Fruit fly (Drosophila melanogaster) whole organism, adult: ENCODE measurements around the gene CG34117.

Experiments
- CG11617 ChIP-seq: fragments of 200-800 bp; sonication (Bioruptor generic); optimal IDR thresholded peaks from 2 replicates; lab custom pipeline; 2017; ENCODE audit warnings: mild to moderate bottlenecking, missing biosample characterization, missing genetic modification reagents, missing genetic modification characterization
- CG12768 ChIP-seq: fragments of 200-800 bp; sonication (Bioruptor generic); optimal IDR thresholded peaks from 2 replicates; lab custom pipeline; 2017; ENCODE audit warnings: missing biosample characterization, missing genetic modification characterization, mild to moderate bottlenecking, moderate library complexity, missing genetic modification reagents
- CG14711 ChIP-seq: fragments of 200-800 bp; sonication (Bioruptor generic); optimal IDR thresholded peaks from 2 replicates; lab custom pipeline; 2018; ENCODE audit warnings: missing biosample characterization, mild to moderate bottlenecking, missing genetic modification characterization, moderate library complexity
- CG1620 ChIP-seq: fragments of 200-800 bp; sonication (Bioruptor generic); optimal IDR thresholded peaks from 2 replicates; lab custom pipeline; 2016; ENCODE audit warnings: missing biosample characterization, missing genetic modification characterization
- CG33017 ChIP-seq: fragments of 200-800 bp; sonication (Bioruptor generic); optimal IDR thresholded peaks from 2 replicates; lab custom pipeline; 2018; ENCODE audit warnings: missing biosample characterization, mild to moderate bottlenecking, missing genetic modification characterization, moderate library complexity
- CG5204 ChIP-seq: fragments of 200-800 bp; sonication (Bioruptor generic); optimal IDR thresholded peaks from 2 replicates; lab custom pipeline; 2016; ENCODE audit warnings: missing biosample characterization, missing genetic modification characterization
- CG7045 ChIP-seq: fragments of 200-800 bp; sonication (Bioruptor generic); optimal IDR thresholded peaks from 2 replicates; lab custom pipeline; 2017; ENCODE audit warnings: missing biosample characterization, mild to moderate bottlenecking, missing genetic modification characterization
- CG7101 ChIP-seq: fragments of 200-800 bp; sonication (Bioruptor generic); optimal IDR thresholded peaks from 2 replicates; lab custom pipeline; 2018; ENCODE audit warnings: missing biosample characterization, mild to moderate bottlenecking, missing genetic modification characterization, moderate library complexity
- Clk ChIP-seq: fragments of 200-800 bp; sonication (Bioruptor generic); optimal IDR thresholded peaks from 2 replicates; lab custom pipeline; 2017; ENCODE audit warnings: missing biosample characterization, missing genetic modification characterization
- Crg-1 ChIP-seq: fragments of 200-800 bp; sonication (Bioruptor generic); optimal IDR thresholded peaks from 2 replicates; lab custom pipeline; 2016; ENCODE audit warnings: missing biosample characterization, missing genetic modification characterization
- Hr96 ChIP-seq: fragments of 200-800 bp; sonication (Bioruptor generic); optimal IDR thresholded peaks from 2 replicates; lab custom pipeline; 2016; ENCODE audit warnings: missing biosample characterization, missing genetic modification characterization
- Mnt ChIP-seq: fragments of 200-800 bp; sonication (Bioruptor generic); optimal IDR thresholded peaks from 2 replicates; lab custom pipeline; 2016; ENCODE audit warnings: missing biosample characterization, mild to moderate bottlenecking, missing genetic modification characterization
- bab1 ChIP-seq: fragments of 200-800 bp; sonication (Bioruptor generic); optimal IDR thresholded peaks from 3 replicates; lab custom pipeline; 2019; ENCODE audit warnings: missing biosample characterization, mild to moderate bottlenecking, missing genetic modification characterization, moderate library complexity
- cic ChIP-seq: fragments of 200-800 bp; sonication (Bioruptor generic); optimal IDR thresholded peaks from 2 replicates; lab custom pipeline; 2017; ENCODE audit warnings: missing biosample characterization, mild to moderate bottlenecking, missing genetic modification characterization, moderate library complexity
- cnc ChIP-seq, 2 experiments: fragments of >200 bp; optimal IDR thresholded peaks; 2 replicates each; lab custom pipeline; 2017
- kay ChIP-seq: fragments of 200-800 bp; sonication (Bioruptor generic); peaks from one replicate; lab custom pipeline; 2016; ENCODE audit warnings: missing biosample characterization, missing genetic modification characterization, borderline replicate concordance
- ovo ChIP-seq: fragments of 200-800 bp; sonication (Bioruptor generic); optimal IDR thresholded peaks from 2 replicates; lab custom pipeline; 2016; ENCODE audit warnings: missing biosample characterization, missing genetic modification characterization
- pad ChIP-seq: fragments of 200-800 bp; sonication (Bioruptor generic); optimal IDR thresholded peaks from 3 replicates; lab custom pipeline; 2017; ENCODE audit warnings: missing biosample characterization, missing genetic modification characterization, mild to moderate bottlenecking, moderate library complexity, missing genetic modification reagents
- tj ChIP-seq: fragments of 200-800 bp; sonication (Bioruptor generic); optimal IDR thresholded peaks from 3 replicates; lab custom pipeline; 2017; ENCODE audit warnings: missing biosample characterization, mild to moderate bottlenecking, missing genetic modification characterization, moderate library complexity
- toe ChIP-seq: fragments of 200-800 bp; sonication (Bioruptor generic); optimal IDR thresholded peaks from 2 replicates; lab custom pipeline; 2016; ENCODE audit warnings: missing biosample characterization, missing genetic modification characterization

CG34117 gene

dm6 chr3R:9365893-9366500 lies 33.9 kb downstream of the CG34117 start:
- TF ChIP-seq tj (GFP tag; lab: Kevin White, UChicago) (no peak), kay (GFP tag; lab: Kevin White, UChicago) (peak; percentile 95)

- TF ChIP-seq CG7045 (GFP tag; lab: Kevin White, UChicago) (no peak), CG5204 (GFP tag; lab: Kevin White, UChicago) (no peak), cnc (optimal IDR thresholded peaks at IDR 0.05; lab: Kevin White, UChicago) (no peak), tj (GFP tag; lab: Kevin White, UChicago) (peak; percentile 6), CG14711 (no peak)
Observed at dm6 chr3R:9365121-9365520, 34.7 kb downstream of the CG34117 start, which contains the start of gene Srr. Gene Srr (plus strand): TSS chr3R:9365398.

- no peak for TF ChIP-seq Crg-1 (GFP tag; lab: Kevin White, UChicago)
- peak; percentile 9 for TF ChIP-seq kay (GFP tag; lab: Kevin White, UChicago)
Observed at dm6 chr3R:9363066-9363719, 36.7 kb downstream of the CG34117 start, which contains the start of gene CG18473. Gene CG18473 (plus strand): TSS chr3R:9363305.

- TF ChIP-seq tj (GFP tag; lab: Kevin White, UChicago): no peak
- no peak for TF ChIP-seq CG1620 (GFP tag; lab: Kevin White, UChicago)
- no peak for TF ChIP-seq cic (GFP tag; lab: Kevin White, UChicago)
- no peak for TF ChIP-seq pad (GFP tag; lab: Kevin White, UChicago)
- TF ChIP-seq CG33017 (tag; lab: Kevin White, UChicago): no peak
- TF ChIP-seq CG5204 (GFP tag; lab: Kevin White, UChicago): no peak
- TF ChIP-seq CG7101: no peak
- TF ChIP-seq kay (GFP tag; lab: Kevin White, UChicago): no peak
- no peak for TF ChIP-seq cnc (optimal IDR thresholded peaks at IDR 0.05; lab: Kevin White, UChicago)
Observed at dm6 chr3R:9359393-9359792, 40.5 kb downstream of the CG34117 start.

dm6 chr3R:9355195-9355594 lies 44.7 kb downstream of the CG34117 start, which contains the start of gene CG43675:
Gene CG43675 (plus strand): TSS chr3R:9355495.
- no peak for TF ChIP-seq Crg-1 (GFP tag; lab: Kevin White, UChicago)
- no peak for TF ChIP-seq cnc (optimal IDR thresholded peaks at IDR 0.05; lab: Kevin White, UChicago)
- TF ChIP-seq CG11617 (GFP tag; lab: Kevin White, UChicago): no peak
- no peak for TF ChIP-seq pad (GFP tag; lab: Kevin White, UChicago)
- TF ChIP-seq Clk (GFP tag; lab: Kevin White, UChicago): no peak
- no peak for TF ChIP-seq toe (GFP tag; lab: Kevin White, UChicago)
- TF ChIP-seq CG33017 (tag; lab: Kevin White, UChicago): no peak
- no peak for TF ChIP-seq CG14711
- no peak for TF ChIP-seq cic (GFP tag; lab: Kevin White, UChicago)

dm6 chr3R:9353276-9353652 lies 46.6 kb downstream of the CG34117 start:
- TF ChIP-seq CG5204 (GFP tag; lab: Kevin White, UChicago): no peak
- peak; percentile 70 for TF ChIP-seq CG14711
- no peak for TF ChIP-seq tj (GFP tag; lab: Kevin White, UChicago)
- no peak for TF ChIP-seq cnc (optimal IDR thresholded peaks at IDR 0.05; lab: Kevin White, UChicago)
- TF ChIP-seq kay (GFP tag; lab: Kevin White, UChicago): peak; percentile 82
- peak; percentile 55 for TF ChIP-seq bab1 (GFP tag; lab: Kevin White, UChicago)
- TF ChIP-seq CG7045 (GFP tag; lab: Kevin White, UChicago): peak; percentile 69
- TF ChIP-seq Crg-1 (GFP tag; lab: Kevin White, UChicago): no peak
- TF ChIP-seq cic (GFP tag; lab: Kevin White, UChicago): no peak
- TF ChIP-seq CG7101: peak; percentile 28
- TF ChIP-seq CG33017 (tag; lab: Kevin White, UChicago): peak; percentile 77
- TF ChIP-seq CG11617 (GFP tag; lab: Kevin White, UChicago): peak; percentile 27
- no peak for TF ChIP-seq Mnt (GFP tag; lab: Kevin White, UChicago)

- TF ChIP-seq Crg-1 (GFP tag; lab: Kevin White, UChicago) (no peak), kay (GFP tag; lab: Kevin White, UChicago) (peak; percentile 87), Mnt (GFP tag; lab: Kevin White, UChicago) (no peak), ovo (GFP tag; lab: Kevin White, UChicago) (peak; percentile 84), CG12768 (GFP tag; lab: Kevin White, UChicago) (peak; percentile 82), cic (GFP tag; lab: Kevin White, UChicago) (peak; percentile 60), CG7101 (no peak), pad (GFP tag; lab: Kevin White, UChicago) (peak; percentile 77), CG7045 (GFP tag; lab: Kevin White, UChicago) (no peak), Hr96 (GFP tag; lab: Kevin White, UChicago) (no peak), CG5204 (GFP tag; lab: Kevin White, UChicago) (no peak), CG11617 (GFP tag; lab: Kevin White, UChicago) (no peak), CG1620 (GFP tag; lab: Kevin White, UChicago) (no peak), toe (GFP tag; lab: Kevin White, UChicago) (no peak), CG14711 (no peak), cnc (optimal IDR thresholded peaks at IDR 0.05; lab: Kevin White, UChicago) (no peak), CG33017 (tag; lab: Kevin White, UChicago) (no peak), tj (GFP tag; lab: Kevin White, UChicago) (peak; percentile 86), Clk (GFP tag; lab: Kevin White, UChicago) (no peak), bab1 (GFP tag; lab: Kevin White, UChicago) (no peak)
Observed at dm6 chr3R:9352595-9353275, 47.1 kb downstream of the CG34117 start.
